Worm (Caenorhabditis elegans) whole organism, mixed stage, embryonic: ENCODE results near the gene pycr-4.

Experiments
- M03D4.4 ChIP-seq: sonication (generic microtip); optimal IDR thresholded peaks from 2 replicates; lab custom pipeline; 2017; ENCODE audit warnings: mild to moderate bottlenecking, missing genetic modification characterization, missing compliant biosample characterization
- bed-3 ChIP-seq: fragments of 200-800 bp; sonication (Bioruptor generic); optimal IDR thresholded peaks from 3 replicates; lab custom pipeline; 2018; ENCODE audit warnings: mild to moderate bottlenecking, missing genetic modification characterization, moderate library complexity, missing compliant biosample characterization
- blmp-1 ChIP-seq: fragments of 150-350 bp; optimal IDR thresholded peaks from 2 replicates; lab custom pipeline; 2014; ENCODE audit warnings: missing biosample characterization, missing genetic modification characterization
- ceh-43 ChIP-seq: fragments of 200-800 bp; sonication (Bioruptor generic); optimal IDR thresholded peaks from 2 replicates; lab custom pipeline; 2018; ENCODE audit warnings: mild to moderate bottlenecking, missing genetic modification characterization, moderate library complexity, missing compliant biosample characterization
- ceh-83 ChIP-seq: fragments of 200-800 bp; sonication (Bioruptor generic); optimal IDR thresholded peaks from 2 replicates; lab custom pipeline; 2018; ENCODE audit warnings: mild to moderate bottlenecking, missing genetic modification characterization, missing compliant biosample characterization
- ces-1 ChIP-seq: fragments of 150-350 bp; optimal IDR thresholded peaks from 2 replicates; lab custom pipeline; 2014; ENCODE audit warnings: missing biosample characterization, missing genetic modification reagents, missing genetic modification characterization
- cnd-1 ChIP-seq: fragments of 200-800 bp; sonication (Bioruptor generic); optimal IDR thresholded peaks from 2 replicates; lab custom pipeline; 2018; ENCODE audit warnings: mild to moderate bottlenecking, missing genetic modification characterization, missing compliant biosample characterization
- drap-1 ChIP-seq: fragments of 200-800 bp; sonication (Bioruptor generic); optimal IDR thresholded peaks from 3 replicates; lab custom pipeline; 2018; ENCODE audit warnings: mild to moderate bottlenecking, missing genetic modification characterization, missing compliant biosample characterization
- elt-1 ChIP-seq: sonication (generic microtip); optimal IDR thresholded peaks from 2 replicates; lab custom pipeline; 2017; ENCODE audit warnings: missing genetic modification characterization, mild to moderate bottlenecking, missing compliant biosample characterization, antibody characterized with exemption, moderate library complexity, borderline replicate concordance; ENCODE audit not compliant: insufficient read depth
- ham-2 ChIP-seq: fragments of 200-800 bp; sonication (Bioruptor generic); optimal IDR thresholded peaks from 2 replicates; lab custom pipeline; 2018; ENCODE audit warnings: mild to moderate bottlenecking, missing genetic modification characterization, missing compliant biosample characterization
- hlh-1 ChIP-seq: fragments of 150-350 bp; optimal IDR thresholded peaks from 2 replicates; lab custom pipeline; 2014; ENCODE audit warnings: missing biosample characterization, missing genetic modification reagents, missing genetic modification characterization
- lin-13 ChIP-seq: fragments of 150-350 bp; optimal IDR thresholded peaks from 2 replicates; lab custom pipeline; 2014; ENCODE audit warnings: missing biosample characterization, missing genetic modification characterization
- lin-32 ChIP-seq: fragments of 200-800 bp; sonication (Bioruptor generic); optimal IDR thresholded peaks from 2 replicates; lab custom pipeline; 2018; ENCODE audit warnings: mild to moderate bottlenecking, missing genetic modification characterization, missing compliant biosample characterization
- lsy-2 ChIP-seq: fragments of 150-350 bp; optimal IDR thresholded peaks from 2 replicates; lab custom pipeline; 2014; ENCODE audit warnings: missing biosample characterization, missing genetic modification characterization
- mep-1 ChIP-seq: fragments of 150-350 bp; optimal IDR thresholded peaks from 2 replicates; lab custom pipeline; 2017; ENCODE audit warnings: missing biosample characterization, missing genetic modification reagents, missing genetic modification characterization, inconsistent platforms
- mls-2 ChIP-seq: sonication (generic microtip); optimal IDR thresholded peaks from 2 replicates; lab custom pipeline; 2016; ENCODE audit warnings: mild to moderate bottlenecking, missing genetic modification characterization, moderate library complexity, missing compliant biosample characterization
- nhr-12 ChIP-seq: fragments of 150-350 bp; optimal IDR thresholded peaks from 2 replicates; lab custom pipeline; 2014; ENCODE audit warnings: missing biosample characterization, missing genetic modification characterization
- nhr-2 ChIP-seq: fragments of 150-350 bp; optimal IDR thresholded peaks from 2 replicates; lab custom pipeline; 2014; ENCODE audit warnings: missing biosample characterization, missing genetic modification characterization
- nhr-237 ChIP-seq: fragments of 150-350 bp; optimal IDR thresholded peaks from 2 replicates; lab custom pipeline; 2014; ENCODE audit warnings: missing biosample characterization, missing genetic modification characterization
- nhr-28 ChIP-seq: fragments of 150-350 bp; optimal IDR thresholded peaks from 2 replicates; lab custom pipeline; 2014; ENCODE audit warnings: missing biosample characterization, missing genetic modification characterization
- nhr-76 ChIP-seq: sonication (generic microtip); optimal IDR thresholded peaks from 2 replicates; lab custom pipeline; 2017; ENCODE audit warnings: missing biosample characterization, missing genetic modification characterization
- pha-4 ChIP-seq: fragments of 150-350 bp; optimal IDR thresholded peaks from 2 replicates; lab custom pipeline; 2018; ENCODE audit warnings: missing biosample characterization, missing genetic modification reagents, missing genetic modification characterization
- sem-2 ChIP-seq: fragments of 200-800 bp; sonication (Bioruptor generic); optimal IDR thresholded peaks from 2 replicates; lab custom pipeline; 2018; ENCODE audit warnings: mild to moderate bottlenecking, missing genetic modification characterization, missing compliant biosample characterization
- snpc-4 ChIP-seq: fragments of 150-350 bp; optimal IDR thresholded peaks from 2 replicates; lab custom pipeline; 2014; ENCODE audit warnings: missing biosample characterization, missing genetic modification characterization
- sptf-1 ChIP-seq: sonication (generic microtip); optimal IDR thresholded peaks from 2 replicates; lab custom pipeline; 2017; ENCODE audit warnings: mild to moderate bottlenecking, missing genetic modification characterization, moderate library complexity, missing compliant biosample characterization
- tbx-8 ChIP-seq: fragments of 200-800 bp; sonication (Bioruptor generic); optimal IDR thresholded peaks from 2 replicates; lab custom pipeline; 2018; ENCODE audit warnings: mild to moderate bottlenecking, missing genetic modification characterization, moderate library complexity, missing compliant biosample characterization
- unc-120 ChIP-seq: sonication (generic microtip); optimal IDR thresholded peaks from 2 replicates; lab custom pipeline; 2017; ENCODE audit warnings: missing genetic modification characterization, missing compliant biosample characterization; ENCODE audit not compliant: poor library complexity, severe bottlenecking
- unc-39 ChIP-seq: fragments of 150-350 bp; optimal IDR thresholded peaks from 2 replicates; lab custom pipeline; 2014; ENCODE audit warnings: missing biosample characterization, missing genetic modification characterization
- unc-62 ChIP-seq: fragments of 150-350 bp; optimal IDR thresholded peaks from 2 replicates; lab custom pipeline; 2014; ENCODE audit warnings: missing biosample characterization, missing genetic modification reagents, missing genetic modification characterization
- zip-8 ChIP-seq: fragments of 150-350 bp; optimal IDR thresholded peaks from 2 replicates; lab custom pipeline; 2014; ENCODE audit warnings: missing biosample characterization, missing genetic modification characterization

pycr-4 gene

ce11 chrIV:7477697-7478096 lies 600 bp upstream of the pycr-4 start:
- TF ChIP-seq tbx-8, result no peak
- TF ChIP-seq nhr-12 (tag; lab: Kevin White, UChicago), result no peak
- TF ChIP-seq lin-13 (tag; lab: Kevin White, UChicago), result no peak
- TF ChIP-seq hlh-1, result no peak
- TF ChIP-seq nhr-76 (tag; lab: Kevin White, UChicago), result no peak
- no peak for TF ChIP-seq unc-62 (GFP tag; lab: Kevin White, UChicago)
- no peak for TF ChIP-seq sptf-1 (tag; lab: Kevin White, UChicago)
- no peak for TF ChIP-seq mep-1 (tag; lab: Kevin White, UChicago)
- TF ChIP-seq pha-4 (tag; lab: Kevin White, UChicago), result no peak
- no peak for TF ChIP-seq lin-32
- TF ChIP-seq zip-8 (tag; lab: Kevin White, UChicago), result no peak
- TF ChIP-seq M03D4.4 (tag; lab: Kevin White, UChicago), result no peak
- TF ChIP-seq blmp-1 (tag; lab: Kevin White, UChicago), result no peak
- TF ChIP-seq ceh-43 (GFP tag; lab: Kevin White, UChicago), result no peak
- TF ChIP-seq ham-2, result no peak
- TF ChIP-seq bed-3, result no peak

- TF ChIP-seq nhr-2 (no peak), nhr-12 (tag; lab: Kevin White, UChicago) (no peak), M03D4.4 (tag; lab: Kevin White, UChicago) (no peak), unc-39 (tag; lab: Kevin White, UChicago) (no peak), mep-1 (tag; lab: Kevin White, UChicago) (no peak), bed-3 (no peak), tbx-8 (no peak), hlh-1 (no peak), nhr-237 (tag; lab: Kevin White, UChicago) (no peak), lsy-2 (no peak), ham-2 (no peak), mls-2 (no peak), blmp-1 (tag; lab: Kevin White, UChicago) (no peak), drap-1 (GFP tag; lab: Kevin White, UChicago) (no peak)
- TF ChIP-seq, all 35 proteins: peak for 0
Observed at ce11 chrIV:7474826-7475225, 2.3 kb downstream of the pycr-4 start, which contains the start of gene slc-25A18.2. Gene slc-25A18.2 (plus strand): TSS chrIV:7475041.

- TF ChIP-seq unc-120 (no peak), cnd-1 (tag; lab: Kevin White, UChicago) (no peak), lin-13 (tag; lab: Kevin White, UChicago) (no peak), zip-8 (tag; lab: Kevin White, UChicago) (no peak), ceh-83 (GFP tag; lab: Kevin White, UChicago) (no peak)
Observed at ce11 chrIV:7473159-7473649, 3.9 kb downstream of the pycr-4 start, which contains the start of the genes plk-3 and F55G1.6. Gene plk-3 (minus strand): TSS chrIV:7473209. Gene F55G1.6 (plus strand): TSS chrIV:7473517.

ce11 chrIV:7469782-7470413 lies 7.2 kb downstream of the pycr-4 start, which contains the start of gene F55G1.7:
Gene F55G1.7 (minus strand): TSS chrIV:7469832.
- TF ChIP-seq ces-1 (GFP tag; lab: Kevin White, UChicago) (no peak), nhr-12 (tag; lab: Kevin White, UChicago) (no peak), sem-2 (GFP tag; lab: Kevin White, UChicago) (no peak), nhr-28 (tag; lab: Kevin White, UChicago) (no peak), mep-1 (tag; lab: Kevin White, UChicago) (no peak), ceh-43 (GFP tag; lab: Kevin White, UChicago) (no peak), unc-62 (GFP tag; lab: Kevin White, UChicago) (no peak), lsy-2 (no peak), elt-1 (tag; lab: Kevin White, UChicago) (no peak), lin-13 (tag; lab: Kevin White, UChicago) (no peak), ham-2 (no peak), zip-8 (tag; lab: Kevin White, UChicago) (no peak)

ce11 chrIV:7468638-7469037 lies 8.5 kb downstream of the pycr-4 start:
- no peak for TF ChIP-seq drap-1 (GFP tag; lab: Kevin White, UChicago)
- no peak for TF ChIP-seq pha-4 (tag; lab: Kevin White, UChicago)
- no peak for TF ChIP-seq cnd-1 (tag; lab: Kevin White, UChicago)
- TF ChIP-seq snpc-4 (tag; lab: Kevin White, UChicago), result no peak
